Fruit fly (Drosophila melanogaster): Measurements from ENCODE around the gene ppk21.

- TF ChIP-seq twi (tag; optimal IDR thresholded peaks at IDR 0.05) (no peak), sr (GFP tag; IDR thresholded peaks at IDR 0.05) (no peak), HmgD (GFP tag; optimal IDR thresholded peaks at IDR 0.05) (no peak), CG18011 (GFP tag; optimal IDR thresholded peaks at IDR 0.05) (no peak)
Observed at dm6 chr3R:29659950-29660349, 4.6 kb upstream of the ppk21 start, which contains the start of gene Dop1R2.

Data from whole organism, embryonic.